Worm (Caenorhabditis elegans) whole organism, late embryonic: Measurements from ENCODE around the gene Y49F6C.2.
A peak's percentile ranks its signal among the peaks of the same experiment; 100 is the strongest.

Source experiments
- ceh-19 ChIP-seq: fragments of 200-800 bp; sonication (Bioruptor generic); optimal IDR thresholded peaks from 2 replicates; lab custom pipeline; 2018; ENCODE audit warnings: mild to moderate bottlenecking, missing genetic modification characterization, missing compliant biosample characterization
- ceh-31 ChIP-seq: sonication (generic microtip); optimal IDR thresholded peaks from 2 replicates; lab custom pipeline; 2016; ENCODE audit warnings: missing genetic modification characterization, missing compliant biosample characterization
- ceh-48 ChIP-seq: sonication (generic microtip); optimal IDR thresholded peaks from 2 replicates; lab custom pipeline; 2016; ENCODE audit warnings: missing genetic modification characterization, inconsistent platforms, missing compliant biosample characterization
- hlh-15 ChIP-seq: sonication (generic microtip); optimal IDR thresholded peaks from 2 replicates; lab custom pipeline; 2016; ENCODE audit warnings: missing genetic modification characterization, missing compliant biosample characterization
- hlh-30 ChIP-seq: sonication (generic microtip); optimal IDR thresholded peaks from 2 replicates; lab custom pipeline; 2017; ENCODE audit warnings: antibody characterized with exemption, missing genetic modification characterization, missing compliant biosample characterization; ENCODE audit not compliant: insufficient read depth
- nfya-1 ChIP-seq: sonication (generic microtip); optimal IDR thresholded peaks from 2 replicates; lab custom pipeline; 2017; ENCODE audit warnings: missing genetic modification characterization, mild to moderate bottlenecking, missing compliant biosample characterization, antibody characterized with exemption, moderate library complexity
- ref-2 ChIP-seq: sonication (generic microtip); optimal IDR thresholded peaks from 2 replicates; lab custom pipeline; 2016; ENCODE audit warnings: missing genetic modification characterization, missing compliant biosample characterization
- sox-4 ChIP-seq: sonication (generic microtip); optimal IDR thresholded peaks from 2 replicates; lab custom pipeline; 2017; ENCODE audit warnings: mild to moderate bottlenecking, missing genetic modification characterization, inconsistent platforms, missing compliant biosample characterization
- tbx-2 ChIP-seq: sonication (generic microtip); optimal IDR thresholded peaks from 2 replicates; lab custom pipeline; 2016; ENCODE audit warnings: missing genetic modification characterization, missing compliant biosample characterization
- unc-3 ChIP-seq, 2 experiments: fragments of 200-800 bp in 1 of 2; sonication (Bioruptor generic) in 1 of 2; sonication (generic microtip) in 1 of 2; conservative IDR thresholded peaks in 1 of 2; optimal IDR thresholded peaks in 1 of 2; 2 replicates each; pipeline versions ENCODE4 v1.3.6 to Lab custom; 2016 to 2022; ENCODE audit warnings: missing compliant biosample characterization in 2 of 2, missing genetic modification characterization in 2 of 2, missing genetic modification reagents in 1 of 2
- unc-86 ChIP-seq: sonication (generic microtip); optimal IDR thresholded peaks from 2 replicates; lab custom pipeline; 2016; ENCODE audit warnings: missing genetic modification characterization, missing compliant biosample characterization

Y49F6C.2 gene

ce11 chrII:3428158-3428704 is 49.9 kb downstream of the Y49F6C.2 start:
- TF ChIP-seq sox-4 (tag; lab: Kevin White, UChicago) = peak; percentile 17
- peak; percentile 49 for TF ChIP-seq ceh-19 (GFP tag; lab: Kevin White, UChicago)
- no peak for TF ChIP-seq ref-2 (tag; lab: Kevin White, UChicago)
- peak; percentile 85 for TF ChIP-seq ceh-48 (tag; lab: Kevin White, UChicago)
- no peak for TF ChIP-seq hlh-15 (tag; lab: Kevin White, UChicago)
- no peak for TF ChIP-seq tbx-2 (tag; lab: Kevin White, UChicago)
- TF ChIP-seq hlh-30 = peak; percentile 28
- TF ChIP-seq ceh-31 (tag; lab: Kevin White, UChicago) = no peak
- peak; percentile 8 for TF ChIP-seq nfya-1
- TF ChIP-seq unc-3 (GFP tag; conservative IDR thresholded peaks at IDR 0.05; lab: Robert Waterston, UW) = no peak
- TF ChIP-seq unc-3 (tag; optimal IDR thresholded peaks at IDR 0.05; lab: Kevin White, UChicago) = peak; percentile 11
- TF ChIP-seq unc-86 (tag; lab: Kevin White, UChicago) = no peak
